Worm (Caenorhabditis elegans) whole organism, late embryonic: ENCODE measurements around the gene Y53F4B.20.

ENCODE experiments used
- dve-1 ChIP-seq: sonication (generic microtip); optimal IDR thresholded peaks from 2 replicates; lab custom pipeline; 2017; ENCODE audit warnings: antibody characterized with exemption, mild to moderate bottlenecking, missing genetic modification characterization, missing compliant biosample characterization
- rnt-1 ChIP-seq: sonication (generic microtip); optimal IDR thresholded peaks from 2 replicates; lab custom pipeline; 2016; ENCODE audit warnings: missing genetic modification characterization, missing compliant biosample characterization
- tbx-2 ChIP-seq: sonication (generic microtip); optimal IDR thresholded peaks from 2 replicates; lab custom pipeline; 2016; ENCODE audit warnings: missing genetic modification characterization, missing compliant biosample characterization
- unc-42 ChIP-seq: sonication (generic microtip); optimal IDR thresholded peaks from 2 replicates; lab custom pipeline; 2016; ENCODE audit warnings: missing genotype, missing genetic modification characterization, missing compliant biosample characterization

ce11 chrII:15119537-15120360 is 35.5 kb downstream of the Y53F4B.20 start, which contains the start of gene arp-1:
- TF ChIP-seq dve-1 (no peak), rnt-1 (no peak), unc-42 (peak; percentile 67), tbx-2 (tag; lab: Kevin White, UChicago) (no peak)
